Worm (Caenorhabditis elegans) whole organism, early embryonic: ENCODE data around the gene nhr-8.

ENCODE experiments used
- aly-1 ChIP-seq: sonication (generic microtip); optimal IDR thresholded peaks from 2 replicates; lab custom pipeline; 2016; ENCODE audit warnings: missing genetic modification characterization, missing compliant biosample characterization
- ama-1 ChIP-seq: fragments of 150-350 bp; optimal IDR thresholded peaks from 2 replicates; lab custom pipeline; 2014
- ceh-13 ChIP-seq: fragments of 200-800 bp; sonication (Bioruptor generic); optimal IDR thresholded peaks from 2 replicates; lab custom pipeline; 2018; ENCODE audit warnings: mild to moderate bottlenecking, missing genetic modification characterization, missing compliant biosample characterization
- ceh-36 ChIP-seq: sonication (generic microtip); optimal IDR thresholded peaks from 2 replicates; lab custom pipeline; 2016; ENCODE audit warnings: missing genetic modification characterization, inconsistent platforms, missing compliant biosample characterization
- ets-7 ChIP-seq: sonication (generic microtip); optimal IDR thresholded peaks from 2 replicates; lab custom pipeline; 2016; ENCODE audit warnings: missing genotype, missing genetic modification characterization, missing compliant biosample characterization
- flt-1 ChIP-seq: fragments of 200-800 bp; sonication (Bioruptor generic); IDR thresholded peaks from 2 replicates; pipeline ENCODE4 v1.3.6; 2022; ENCODE audit warnings: missing genetic modification characterization, missing compliant biosample characterization
- hmbx-1 ChIP-seq: sonication (generic microtip); optimal IDR thresholded peaks from 2 replicates; lab custom pipeline; 2016; ENCODE audit warnings: mild to moderate bottlenecking, missing genetic modification characterization, missing compliant biosample characterization
- hnd-1 ChIP-seq: sonication (generic microtip); optimal IDR thresholded peaks from 2 replicates; lab custom pipeline; 2016; ENCODE audit warnings: missing genetic modification characterization, missing compliant biosample characterization
- sea-1 ChIP-seq: fragments of 200-800 bp; sonication (Bioruptor generic); conservative IDR thresholded peaks from 2 replicates; pipeline ENCODE4 v1.3.6; 2022; ENCODE audit warnings: missing genetic modification characterization, missing compliant biosample characterization
- tbx-11 ChIP-seq: fragments of 200-800 bp; sonication (Bioruptor generic); IDR thresholded peaks from 2 replicates; pipeline ENCODE4 v1.3.6; 2022; ENCODE audit warnings: missing genetic modification characterization, missing compliant biosample characterization
- tra-4 ChIP-seq: sonication (generic microtip); optimal IDR thresholded peaks from 2 replicates; lab custom pipeline; 2017; ENCODE audit warnings: missing genetic modification characterization, missing compliant biosample characterization

DNA sequence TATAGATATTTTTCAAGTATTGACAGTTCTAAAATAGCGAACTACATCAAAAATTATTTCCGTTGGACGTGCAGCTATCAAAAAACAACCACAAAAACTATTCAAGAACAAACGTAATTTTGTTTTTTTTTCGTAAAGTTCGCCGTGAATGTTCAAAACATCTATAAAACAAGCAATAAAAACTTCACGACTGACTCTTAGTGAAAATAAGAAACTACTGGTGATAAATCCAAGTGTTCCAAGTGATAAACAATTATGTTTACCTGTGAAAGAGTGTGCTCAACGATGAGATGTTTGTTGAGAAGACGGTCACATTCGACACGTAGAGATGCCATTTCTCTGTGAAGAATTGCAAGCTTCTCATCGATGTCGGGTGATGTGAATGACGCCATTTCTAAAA, 12.0 kb downstream of the nhr-8 start, which contains the start of gene C50F7.6:
- no peak for TF ChIP-seq hmbx-1 (tag; lab: Kevin White, UChicago)
- no peak for TF ChIP-seq ama-1 (lab: Kevin White, UChicago)
- no peak for TF ChIP-seq sea-1 (GFP tag; lab: Robert Waterston, UW)
- no peak for TF ChIP-seq ceh-36 (tag; lab: Kevin White, UChicago)
- TF ChIP-seq hnd-1 (tag; lab: Kevin White, UChicago): no peak
- no peak for TF ChIP-seq aly-1 (tag; lab: Kevin White, UChicago)
- TF ChIP-seq tbx-11 (GFP tag; lab: Robert Waterston, UW): no peak
- no peak for TF ChIP-seq ets-7 (tag; lab: Kevin White, UChicago)
- no peak for TF ChIP-seq tra-4
- no peak for TF ChIP-seq flt-1 (GFP tag; lab: Robert Waterston, UW)
- no peak for TF ChIP-seq ceh-13 (GFP tag; lab: Kevin White, UChicago)
